Worm (Caenorhabditis elegans) whole organism, young adult: ENCODE measurements around the gene C47D12.2.

Experiments used
- B0336.3 ChIP-seq: fragments of 200-800 bp; sonication (Bioruptor generic); IDR thresholded peaks from 2 replicates; pipeline ENCODE4 v1.3.6; 2022; ENCODE audit warnings: missing genetic modification characterization, missing compliant biosample characterization
- C06A6.2 ChIP-seq: fragments of 200-800 bp; sonication (Bioruptor generic); conservative IDR thresholded peaks from 2 replicates; pipeline ENCODE4 v1.3.6; 2022; ENCODE audit warnings: missing genetic modification characterization, missing compliant biosample characterization
- F49E8.2 ChIP-seq: sonication (generic microtip); optimal IDR thresholded peaks from 3 replicates; lab custom pipeline; 2017; ENCODE audit warnings: missing genetic modification characterization, mild to moderate bottlenecking, missing compliant biosample characterization, antibody characterized with exemption, moderate library complexity; ENCODE audit not compliant: insufficient read depth
- F57C9.4 ChIP-seq: sonication (generic microtip); optimal IDR thresholded peaks from 2 replicates; lab custom pipeline; 2017; ENCODE audit warnings: mild to moderate bottlenecking, missing genetic modification characterization, missing compliant biosample characterization
- K11D2.4 ChIP-seq: fragments of 200-800 bp; sonication (Bioruptor generic); IDR thresholded peaks from 2 replicates; pipeline ENCODE4 v1.3.6; 2022; ENCODE audit warnings: missing genetic modification reagents, missing genetic modification characterization, missing compliant biosample characterization
- K12H6.12 ChIP-seq: fragments of 200-800 bp; sonication (Bioruptor generic); optimal IDR thresholded peaks from 2 replicates; lab custom pipeline; 2018; ENCODE audit warnings: mild to moderate bottlenecking, missing genetic modification characterization, missing compliant biosample characterization
- T26A5.8 ChIP-seq: sonication (generic microtip); optimal IDR thresholded peaks from 2 replicates; lab custom pipeline; 2016; ENCODE audit warnings: missing genetic modification characterization, missing compliant biosample characterization
- Y56A3A.18 ChIP-seq: fragments of 200-800 bp; sonication (Bioruptor generic); IDR thresholded peaks from 2 replicates; pipeline ENCODE4 v1.3.6; 2022; ENCODE audit warnings: missing genetic modification reagents, missing genetic modification characterization, missing compliant biosample characterization
- ama-1 ChIP-seq, 3 experiments: fragments of 150-350 bp in 1 of 3; sonication (generic microtip) in 2 of 3; optimal IDR thresholded peaks; 2 replicates each; lab custom pipeline; 2014 to 2018; ENCODE audit warnings: missing biosample characterization in 2 of 3, missing genetic modification characterization in 2 of 3, missing genetic modification reagents in 2 of 3
- aptf-3 ChIP-seq: fragments of 200-800 bp; sonication (Bioruptor generic); IDR thresholded peaks from 2 replicates; pipeline ENCODE4 v1.3.6; 2022; ENCODE audit warnings: missing genetic modification characterization, missing compliant biosample characterization
- athp-1 ChIP-seq: sonication (generic microtip); optimal IDR thresholded peaks from 2 replicates; lab custom pipeline; 2017; ENCODE audit warnings: mild to moderate bottlenecking, missing genetic modification characterization, missing compliant biosample characterization
- bed-1 ChIP-seq: fragments of 200-800 bp; sonication (Bioruptor generic); IDR thresholded peaks from 2 replicates; pipeline ENCODE4 v1.3.6; 2022; ENCODE audit warnings: missing genetic modification reagents, missing genetic modification characterization, missing compliant biosample characterization
- cebp-1 ChIP-seq, 2 experiments: fragments of 200-800 bp in 1 of 2; sonication (Bioruptor generic) in 1 of 2; sonication (generic microtip) in 1 of 2; IDR thresholded peaks in 1 of 2; optimal IDR thresholded peaks in 1 of 2; 2 replicates each; pipeline versions ENCODE4 v1.3.6 to Lab custom; 2017 to 2022; ENCODE audit warnings: missing compliant biosample characterization in 2 of 2, missing genetic modification characterization in 2 of 2, mild to moderate bottlenecking in 1 of 2, missing genetic modification reagents in 1 of 2, moderate library complexity in 1 of 2
- ceh-40 ChIP-seq: fragments of 200-800 bp; sonication (Bioruptor generic); IDR thresholded peaks from 2 replicates; pipeline ENCODE4 v1.3.6; 2022; ENCODE audit warnings: missing genetic modification characterization, missing compliant biosample characterization
- dpff-1 ChIP-seq: sonication (generic microtip); optimal IDR thresholded peaks from 2 replicates; lab custom pipeline; 2017; ENCODE audit warnings: mild to moderate bottlenecking, missing genetic modification characterization, missing compliant biosample characterization
- hmg-1.2 ChIP-seq: fragments of 200-800 bp; sonication (Bioruptor generic); IDR thresholded peaks from 2 replicates; pipeline ENCODE4 v1.3.6; 2022; ENCODE audit warnings: missing genetic modification reagents, missing genetic modification characterization, missing compliant biosample characterization
- hmg-20 ChIP-seq: fragments of 200-800 bp; sonication (Bioruptor generic); IDR thresholded peaks from 2 replicates; pipeline ENCODE4 v1.3.6; 2022; ENCODE audit warnings: missing genetic modification reagents, missing genetic modification characterization, missing compliant biosample characterization
- let-526 ChIP-seq: fragments of 200-800 bp; sonication (Bioruptor generic); IDR thresholded peaks from 2 replicates; pipeline ENCODE4 v1.3.6; 2022; ENCODE audit warnings: missing genetic modification reagents, missing genetic modification characterization, missing compliant biosample characterization
- lin-26 ChIP-seq: fragments of 200-800 bp; sonication (Bioruptor generic); IDR thresholded peaks from 2 replicates; pipeline ENCODE4 v1.3.6; 2022; ENCODE audit warnings: missing genetic modification reagents, missing genetic modification characterization, missing compliant biosample characterization
- lin-40 ChIP-seq: sonication (generic microtip); optimal IDR thresholded peaks from 2 replicates; lab custom pipeline; 2016; ENCODE audit warnings: missing genetic modification characterization, mild to moderate bottlenecking, missing compliant biosample characterization, missing genotype, missing genetic modification reagents
- madf-6 ChIP-seq: fragments of 200-800 bp; sonication (Bioruptor generic); IDR thresholded peaks from 2 replicates; pipeline ENCODE4 v1.3.6; 2022; ENCODE audit warnings: missing genetic modification reagents, missing genetic modification characterization, missing compliant biosample characterization
- nhr-120 ChIP-seq: fragments of 200-800 bp; sonication (Bioruptor generic); IDR thresholded peaks from 2 replicates; pipeline ENCODE4 v1.3.6; 2022; ENCODE audit warnings: missing genetic modification characterization, missing compliant biosample characterization
- rec-8 ChIP-seq, 2 experiments: sonication (generic microtip); optimal IDR thresholded peaks; 2 replicates each; lab custom pipeline; 2016; ENCODE audit warnings: mild to moderate bottlenecking in 2 of 2, missing genetic modification characterization in 2 of 2, missing genetic modification reagents in 2 of 2, missing genotype in 2 of 2, missing biosample characterization in 1 of 2, missing compliant biosample characterization in 1 of 2, moderate library complexity in 1 of 2
- repo-1 ChIP-seq: sonication (generic microtip); optimal IDR thresholded peaks from 2 replicates; lab custom pipeline; 2017; ENCODE audit warnings: mild to moderate bottlenecking, missing genetic modification characterization, missing compliant biosample characterization
- snpc-3.4 ChIP-seq: sonication (generic microtip); optimal IDR thresholded peaks from 2 replicates; lab custom pipeline; 2017; ENCODE audit warnings: missing genetic modification characterization, mild to moderate bottlenecking, missing compliant biosample characterization, antibody characterized with exemption, moderate library complexity, missing genotype, missing genetic modification reagents
- tlf-1 ChIP-seq: fragments of 200-800 bp; sonication (Bioruptor generic); optimal IDR thresholded peaks from 2 replicates; lab custom pipeline; 2018; ENCODE audit warnings: mild to moderate bottlenecking, missing genetic modification characterization, missing compliant biosample characterization
- unc-62 ChIP-seq: fragments of 150-350 bp; optimal IDR thresholded peaks from 2 replicates; lab custom pipeline; 2014; ENCODE audit warnings: missing biosample characterization, missing genetic modification reagents, missing genetic modification characterization
- ztf-26 ChIP-seq: sonication (generic microtip); optimal IDR thresholded peaks from 2 replicates; lab custom pipeline; 2017; ENCODE audit warnings: missing genetic modification characterization, missing compliant biosample characterization
- ztf-6 ChIP-seq: fragments of 200-800 bp; sonication (Bioruptor generic); IDR thresholded peaks from 2 replicates; pipeline ENCODE4 v1.3.6; 2022; ENCODE audit warnings: missing genetic modification reagents, missing genetic modification characterization, missing compliant biosample characterization

C47D12.2 gene

DNA sequence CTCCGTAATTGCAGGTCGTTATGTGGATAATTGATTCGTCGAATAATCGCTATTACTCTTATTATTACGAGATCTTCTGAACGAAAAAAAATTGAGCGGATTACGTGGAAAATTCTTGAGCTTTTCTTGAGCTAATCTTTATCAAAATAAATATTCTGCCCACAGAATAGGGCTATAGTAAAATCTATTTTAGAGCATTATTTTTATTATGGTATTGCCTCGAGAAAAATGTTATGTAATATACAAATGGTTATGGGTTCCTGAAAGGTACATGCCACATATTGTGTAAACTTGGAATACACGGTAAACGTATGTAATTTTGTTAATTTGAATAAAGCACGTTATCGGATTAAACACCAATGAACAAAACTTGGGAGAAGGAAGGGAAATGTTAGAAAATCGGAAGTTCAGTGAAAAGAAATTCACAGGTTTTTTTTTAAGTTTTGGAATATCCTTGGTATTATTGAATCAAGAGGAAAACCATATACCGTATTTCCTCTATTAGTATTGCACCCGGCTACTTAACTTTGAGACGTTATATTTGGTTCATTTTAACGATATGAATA is 38.8 kb upstream of the C47D12.2 start:
- no peak for TF ChIP-seq K12H6.12 (tag; lab: Kevin White, UChicago)
- TF ChIP-seq tlf-1 (GFP tag; lab: Kevin White, UChicago), result peak; percentile 13
- TF ChIP-seq lin-40 (tag; lab: Kevin White, UChicago), result peak; percentile 73
- TF ChIP-seq ama-1 (optimal IDR thresholded peaks at IDR 0.05; lab: Kevin White, UChicago), result peak; percentile 56
- TF ChIP-seq ama-1 (GFP tag; optimal IDR thresholded peaks at IDR 0.05; lab: Kevin White, UChicago), result no peak
- 0 out of 2 replicates have a peak, but pooled peaks have one; percentile 5 for TF ChIP-seq hmg-1.2 (GFP tag; lab: Robert Waterston, UW)
- TF ChIP-seq cebp-1 (GFP tag; IDR thresholded peaks at IDR 0.05; lab: Robert Waterston, UW), result no peak
- peak; percentile 10 for TF ChIP-seq cebp-1 (tag; optimal IDR thresholded peaks at IDR 0.05; lab: Kevin White, UChicago)
- TF ChIP-seq C06A6.2 (GFP tag; lab: Robert Waterston, UW), result 0 out of 2 replicates have a peak, but pooled peaks have one; percentile 9
- TF ChIP-seq snpc-3.4 (tag; lab: Kevin White, UChicago), result no peak

DNA sequence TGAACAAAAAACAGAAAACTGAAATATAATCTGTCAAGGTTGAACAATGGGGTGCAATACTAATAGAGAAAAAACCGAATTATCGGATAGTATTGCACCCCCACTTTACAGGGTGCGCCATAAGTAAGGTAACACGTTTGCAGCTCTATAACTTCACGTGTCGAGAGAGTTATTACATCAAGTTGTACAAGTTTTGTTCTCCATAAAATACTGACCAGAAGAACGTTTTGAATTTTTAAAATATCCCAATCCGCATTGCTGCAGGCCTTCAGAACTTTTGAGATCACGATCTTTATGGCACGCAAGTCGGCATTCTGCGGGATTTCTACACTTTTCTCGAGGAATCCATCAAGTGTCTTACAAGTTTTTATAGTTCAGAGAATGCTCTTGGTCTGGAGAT is 38.3 kb upstream of the C47D12.2 start:
- TF ChIP-seq repo-1 (tag; lab: Kevin White, UChicago) (peak; percentile 8), nhr-120 (no peak), T26A5.8 (tag; lab: Kevin White, UChicago) (no peak)

DNA sequence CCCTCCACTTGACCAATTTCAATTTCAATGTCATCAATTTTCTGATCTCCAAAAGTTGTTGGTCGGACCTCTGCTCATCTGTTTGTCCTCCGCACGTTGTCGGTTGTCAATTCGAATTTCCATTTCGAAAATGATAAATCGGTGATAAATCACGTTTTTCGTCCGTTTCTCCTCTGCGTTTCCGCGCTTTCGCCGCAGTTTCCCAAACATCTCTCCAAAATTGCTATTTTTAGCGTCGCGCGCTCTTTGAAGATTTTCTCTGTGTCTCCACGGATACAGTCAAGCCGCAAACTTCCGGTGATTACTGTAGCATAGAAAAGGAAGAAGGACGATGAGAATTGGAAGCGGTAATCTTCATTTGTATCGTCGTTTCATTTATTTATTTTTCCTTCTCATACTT is 34.1 kb upstream of the C47D12.2 start:
- TF ChIP-seq ztf-26 (tag; lab: Kevin White, UChicago) (peak; percentile 72), snpc-3.4 (tag; lab: Kevin White, UChicago) (no peak)

DNA sequence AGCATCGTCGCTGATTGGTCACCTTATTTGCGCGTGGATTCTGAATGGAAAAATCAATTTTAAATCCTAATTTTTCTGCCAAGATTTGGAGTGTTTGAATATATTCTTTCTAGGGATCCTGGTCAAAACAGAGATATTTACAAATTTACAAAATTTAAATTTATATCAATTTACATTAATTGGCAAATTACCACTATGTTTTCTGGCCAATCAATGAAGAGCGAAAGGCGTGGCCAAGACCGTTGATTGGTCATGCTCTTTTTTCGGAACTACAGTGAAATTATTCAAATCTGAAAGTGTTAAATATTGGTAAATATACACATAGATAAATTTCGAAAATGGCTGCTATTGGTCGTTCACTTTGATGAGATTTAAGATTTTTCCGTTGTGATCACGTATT is 33.4 kb upstream of the C47D12.2 start:
- TF ChIP-seq K12H6.12 (tag; lab: Kevin White, UChicago) (no peak), bed-1 (GFP tag; lab: Robert Waterston, UW) (no peak), athp-1 (no peak), K11D2.4 (GFP tag; lab: Robert Waterston, UW) (no peak)
- TF ChIP-seq, all 124 proteins: peak for 0

DNA sequence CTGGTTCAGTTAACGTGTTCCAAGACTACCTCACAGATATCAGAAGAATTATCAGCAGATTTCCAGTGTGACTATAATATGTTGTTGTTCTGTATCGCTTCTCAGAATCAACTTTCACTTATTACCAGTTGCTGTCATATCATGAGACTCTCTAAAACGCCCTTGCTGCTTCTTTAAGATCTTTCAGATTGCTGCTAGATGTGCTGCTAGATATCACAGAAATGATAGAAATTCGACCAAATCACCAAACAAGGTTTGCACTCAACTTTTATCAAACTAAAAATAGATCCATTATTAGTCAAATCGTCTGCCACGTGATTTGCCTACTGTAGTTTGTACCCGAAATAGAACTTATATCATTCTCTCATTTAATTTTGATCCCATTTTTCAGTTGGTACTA is 31.6 kb upstream of the C47D12.2 start:
- TF ChIP-seq nhr-120 (no peak), unc-62 (GFP tag; lab: Kevin White, UChicago) (no peak), hmg-20 (GFP tag; lab: Robert Waterston, UW) (no peak), B0336.3 (GFP tag; lab: Robert Waterston, UW) (no peak), rec-8 (tag; optimal IDR thresholded peaks at IDR 0.05; lab: Kevin White, UChicago) (no peak), F49E8.2 (tag; lab: Kevin White, UChicago) (no peak), aptf-3 (GFP tag; lab: Robert Waterston, UW) (no peak), ztf-6 (GFP tag; lab: Robert Waterston, UW) (no peak), let-526 (GFP tag; lab: Robert Waterston, UW) (no peak), dpff-1 (tag; lab: Kevin White, UChicago) (no peak), F57C9.4 (tag; lab: Kevin White, UChicago) (no peak), lin-26 (GFP tag; lab: Robert Waterston, UW) (no peak), madf-6 (GFP tag; lab: Robert Waterston, UW) (no peak), Y56A3A.18 (GFP tag; lab: Robert Waterston, UW) (no peak)

DNA sequence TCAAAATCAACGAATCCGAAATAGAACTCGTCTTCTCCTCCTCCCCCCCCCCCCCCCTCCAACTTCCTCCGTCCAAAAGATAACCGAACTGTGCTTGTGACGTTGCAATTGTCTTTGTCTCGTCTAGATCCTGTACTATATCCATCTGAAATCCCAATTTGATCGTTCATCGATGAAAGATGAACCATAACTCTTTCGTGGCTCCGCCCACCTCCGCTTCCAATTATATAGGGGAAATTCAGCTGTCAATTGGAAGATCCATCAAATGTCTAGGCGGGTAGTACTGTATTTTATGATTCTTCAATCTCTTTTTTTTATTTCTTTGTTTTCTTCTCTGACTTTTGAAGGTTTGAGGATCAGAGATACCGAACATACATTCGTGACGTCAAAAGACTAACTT is 30.7 kb upstream of the C47D12.2 start:
- TF ChIP-seq ceh-40 (GFP tag; lab: Robert Waterston, UW), result no peak
